Fruit fly (Drosophila melanogaster) S2 (cell line): Measurements from ENCODE around the gene CG13784.

Source experiments
- CG8478 ChIP-seq: fragments of >200 bp; optimal IDR thresholded peaks from 2 replicates; lab custom pipeline; 2018
- CTCF ChIP-seq, 2 experiments: fragments of >200 bp; optimal IDR thresholded peaks; 2 replicates each; lab custom pipeline; 2018

Gene CG13784

dm6 chr2L:7242240-7242793, 22.5 kb upstream of the CG13784 start:
- TF ChIP-seq CG8478 (lab: Kevin White, UChicago): no peak
- no peak for TF ChIP-seq CTCF (optimal IDR thresholded peaks at IDR 0.05; lab: Kevin White, UChicago)

- no peak for TF ChIP-seq CG8478 (lab: Kevin White, UChicago)
- no peak for TF ChIP-seq CTCF (optimal IDR thresholded peaks at IDR 0.05; lab: Kevin White, UChicago)
Observed at dm6 chr2L:7241499-7241898, 21.7 kb upstream of the CG13784 start.

DNA sequence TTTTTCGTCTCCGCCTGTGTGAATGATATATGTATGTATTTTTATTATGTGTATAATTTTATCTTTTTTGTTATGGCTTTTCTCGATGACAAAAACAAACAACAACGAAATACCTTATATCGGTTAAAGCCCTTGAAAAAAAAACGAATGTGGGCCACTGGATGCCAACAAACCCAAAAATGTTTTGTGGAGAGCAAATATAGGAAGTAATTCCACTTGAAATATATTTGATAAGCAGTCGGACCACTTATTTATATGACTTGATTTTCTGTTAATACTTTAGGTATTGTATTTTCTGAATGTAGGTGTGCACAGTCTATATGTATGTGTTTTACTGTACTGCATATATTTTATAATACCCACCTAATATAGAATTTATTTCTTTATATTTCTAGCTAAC, 21.1 kb upstream of the CG13784 start:
- no peak for TF ChIP-seq CTCF (optimal IDR thresholded peaks at IDR 0.05; lab: Kevin White, UChicago)
- no peak for TF ChIP-seq CG8478 (lab: Kevin White, UChicago)

DNA sequence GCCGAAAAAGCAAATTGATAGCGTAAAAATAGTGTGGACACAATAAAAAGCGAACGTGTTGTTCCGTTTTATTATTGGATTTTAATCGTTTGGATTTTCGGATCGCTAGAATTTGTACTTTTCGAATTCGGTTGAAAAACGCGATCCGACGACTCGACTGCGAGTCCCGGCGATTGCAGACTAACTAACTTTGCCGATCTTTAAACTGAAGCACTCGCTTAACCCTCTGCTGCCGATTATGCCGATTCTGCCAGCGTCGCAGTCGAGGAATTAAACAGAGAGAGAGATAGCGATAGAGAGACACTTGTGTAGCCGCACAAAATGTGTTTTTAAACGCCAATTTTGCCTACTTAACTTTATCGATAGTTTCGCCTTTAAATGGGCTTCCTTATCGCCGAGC, 20.5 kb upstream of the CG13784 start:
- no peak for TF ChIP-seq CG8478 (lab: Kevin White, UChicago)

dm6 chr2L:7239310-7239709, 19.5 kb upstream of the CG13784 start:
- TF ChIP-seq CG8478 (lab: Kevin White, UChicago) (no peak), CTCF (optimal IDR thresholded peaks at IDR 0.05; lab: Kevin White, UChicago) (no peak)

DNA sequence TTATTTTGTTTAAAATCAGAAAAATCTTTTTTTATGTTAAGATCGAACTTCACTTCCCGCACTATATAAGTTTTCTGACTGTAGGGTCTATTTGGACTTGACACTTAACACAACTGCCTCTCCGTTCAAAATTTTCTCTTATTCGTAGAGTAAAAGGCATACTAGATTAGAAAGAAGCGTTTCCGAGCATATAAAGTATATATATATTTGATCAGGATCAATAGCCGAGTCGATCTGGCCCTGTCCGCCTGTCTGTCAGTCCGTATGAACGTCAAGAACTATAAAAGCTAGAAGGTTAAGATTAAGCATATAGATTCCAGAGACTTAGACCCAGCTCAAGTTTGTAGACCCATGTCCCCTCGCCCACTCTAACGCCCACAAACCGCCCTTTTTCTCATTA, 12.9 kb upstream of the CG13784 start, which contains the start of gene CG43800:
Gene CG43800, minus strand, starts transcription at position 101 of the 400 bp plus-strand sequence.
- TF ChIP-seq CG8478 (lab: Kevin White, UChicago) (no peak), CTCF (optimal IDR thresholded peaks at IDR 0.05; lab: Kevin White, UChicago) (no peak)

DNA sequence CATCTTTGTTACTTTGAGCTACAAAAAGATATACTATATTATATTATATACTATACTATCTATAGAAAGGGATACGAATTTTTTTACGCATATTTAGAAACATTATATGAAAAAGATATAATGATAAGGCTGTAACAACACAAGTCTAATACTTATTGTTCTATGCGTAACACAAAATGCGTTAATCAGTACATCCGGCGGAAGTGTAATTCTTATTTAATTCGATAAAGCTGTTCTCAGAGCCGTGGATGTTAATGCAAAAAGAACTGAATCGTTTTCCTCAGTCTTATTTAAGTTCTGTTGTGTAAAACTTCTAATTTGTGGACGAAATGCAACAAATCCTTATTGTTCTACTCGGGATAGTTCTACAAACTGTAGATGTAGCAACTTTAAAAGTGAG, 7.6 kb upstream of the CG13784 start, which contains the start of gene CG43799:
Gene CG43799, plus strand, starts transcription at position 301 of the 400 bp plus-strand sequence.
- TF ChIP-seq CG8478 (lab: Kevin White, UChicago) (no peak), CTCF (optimal IDR thresholded peaks at IDR 0.05; lab: Kevin White, UChicago) (no peak)

- no peak for TF ChIP-seq CG8478 (lab: Kevin White, UChicago)
- TF ChIP-seq CTCF (optimal IDR thresholded peaks at IDR 0.05; lab: Kevin White, UChicago): no peak
Observed at dm6 chr2L:7226587-7226986, 6.8 kb upstream of the CG13784 start.

dm6 chr2L:7222829-7223272, 3.0 kb upstream of the CG13784 start, which contains the start of gene mEFG1:
Gene mEFG1 (minus strand): TSS chr2L:7223081.
- TF ChIP-seq CG8478 (lab: Kevin White, UChicago) (no peak), CTCF (optimal IDR thresholded peaks at IDR 0.05; lab: Kevin White, UChicago) (no peak)

- no peak for TF ChIP-seq CG8478 (lab: Kevin White, UChicago)
- TF ChIP-seq CTCF (optimal IDR thresholded peaks at IDR 0.05; lab: Kevin White, UChicago): no peak
Observed at dm6 chr2L:7219172-7219571, 661 bp downstream of the CG13784 start.

DNA sequence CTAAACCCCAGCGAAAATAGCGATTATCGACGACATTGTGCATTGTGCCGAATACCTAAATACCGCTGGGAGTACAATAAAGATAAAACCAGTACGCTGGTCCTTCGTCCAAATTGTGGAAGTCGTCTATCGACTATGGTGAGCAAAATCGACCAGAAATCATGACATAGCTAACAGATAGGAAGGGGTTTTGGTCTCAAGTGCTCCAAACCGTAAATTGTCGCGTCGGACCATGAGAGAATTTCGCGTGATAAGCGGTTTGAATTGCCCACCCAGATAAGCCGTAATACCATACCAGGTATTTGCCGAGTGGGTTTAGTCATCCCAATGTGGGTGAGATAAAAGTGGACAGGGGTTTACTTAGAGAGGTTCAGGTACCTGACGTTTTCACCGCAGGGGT, 1.9 kb downstream of the CG13784 start:
- TF ChIP-seq CG8478 (lab: Kevin White, UChicago): no peak
- TF ChIP-seq CTCF (optimal IDR thresholded peaks at IDR 0.05; lab: Kevin White, UChicago): no peak

- TF ChIP-seq CG8478 (lab: Kevin White, UChicago) (no peak), CTCF (optimal IDR thresholded peaks at IDR 0.05; lab: Kevin White, UChicago) (no peak)
Observed at dm6 chr2L:7217059-7217458, 2.8 kb downstream of the CG13784 start.

DNA sequence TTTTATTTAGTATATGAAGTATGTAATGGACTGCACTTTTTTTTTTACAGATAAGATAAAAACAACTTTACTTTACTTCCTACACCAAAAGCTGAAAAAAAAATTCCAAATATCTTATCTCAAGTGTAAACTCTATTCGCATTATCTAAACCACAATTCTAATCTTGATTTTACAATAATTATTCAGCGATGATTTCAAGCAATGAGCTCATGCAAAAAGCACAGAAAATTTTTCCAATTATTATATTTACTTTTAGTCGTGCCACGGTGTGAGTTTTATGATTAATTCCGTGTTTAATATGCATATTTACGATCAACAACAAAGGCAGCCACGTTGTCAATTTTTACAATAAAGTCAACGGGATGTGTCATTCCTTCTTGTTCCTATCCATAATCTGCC, 3.6 kb downstream of the CG13784 start:
- TF ChIP-seq CTCF (optimal IDR thresholded peaks at IDR 0.05; lab: Kevin White, UChicago) (no peak), CG8478 (lab: Kevin White, UChicago) (no peak)

- TF ChIP-seq CTCF (optimal IDR thresholded peaks at IDR 0.05; lab: Kevin White, UChicago) (no peak), CG8478 (lab: Kevin White, UChicago) (no peak)
Observed at dm6 chr2L:7215657-7216056, 4.2 kb downstream of the CG13784 start.

dm6 chr2L:7214885-7215284, 4.9 kb downstream of the CG13784 start:
- TF ChIP-seq CTCF (optimal IDR thresholded peaks at IDR 0.05; lab: Kevin White, UChicago) (no peak), CG8478 (lab: Kevin White, UChicago) (no peak)

dm6 chr2L:7213532-7213931, 6.3 kb downstream of the CG13784 start:
- TF ChIP-seq CTCF (optimal IDR thresholded peaks at IDR 0.05; lab: Kevin White, UChicago) (no peak), CG8478 (lab: Kevin White, UChicago) (no peak)
